Worm (Caenorhabditis elegans) whole organism, L3 larva: ENCODE data around the gene srz-72.

ENCODE experiments used
- ama-1 ChIP-seq: fragments of 150-350 bp; optimal IDR thresholded peaks from 2 replicates; lab custom pipeline; 2018
- egl-5 ChIP-seq: fragments of 150-350 bp; optimal IDR thresholded peaks from 2 replicates; lab custom pipeline; 2017; ENCODE audit warnings: missing biosample characterization, missing genetic modification reagents, missing genetic modification characterization, inconsistent platforms
- elt-1 ChIP-seq: fragments of 150-350 bp; optimal IDR thresholded peaks from 2 replicates; lab custom pipeline; 2014; ENCODE audit warnings: missing biosample characterization, missing genetic modification characterization
- elt-3 ChIP-seq, 3 experiments: fragments of 150-350 bp in 1 of 3; sonication (generic microtip) in 2 of 3; optimal IDR thresholded peaks; 2 replicates in 2 of 3; 4 replicates in 1 of 3; lab custom pipeline; 2014 to 2017; ENCODE audit warnings: missing biosample characterization in 3 of 3, missing genetic modification characterization in 3 of 3
- nhr-11 ChIP-seq: fragments of 150-350 bp; optimal IDR thresholded peaks from 2 replicates; lab custom pipeline; 2014; ENCODE audit warnings: missing biosample characterization, missing genetic modification characterization
- nhr-28 ChIP-seq: fragments of 150-350 bp; optimal IDR thresholded peaks from 2 replicates; lab custom pipeline; 2014; ENCODE audit warnings: missing biosample characterization, missing genetic modification characterization
- snpc-4 ChIP-seq: fragments of 150-350 bp; optimal IDR thresholded peaks from 2 replicates; lab custom pipeline; 2014; ENCODE audit warnings: missing biosample characterization, missing genetic modification characterization
- zag-1 ChIP-seq: fragments of 150-350 bp; optimal IDR thresholded peaks from 2 replicates; lab custom pipeline; 2014; ENCODE audit warnings: missing biosample characterization, missing genetic modification characterization

DNA sequence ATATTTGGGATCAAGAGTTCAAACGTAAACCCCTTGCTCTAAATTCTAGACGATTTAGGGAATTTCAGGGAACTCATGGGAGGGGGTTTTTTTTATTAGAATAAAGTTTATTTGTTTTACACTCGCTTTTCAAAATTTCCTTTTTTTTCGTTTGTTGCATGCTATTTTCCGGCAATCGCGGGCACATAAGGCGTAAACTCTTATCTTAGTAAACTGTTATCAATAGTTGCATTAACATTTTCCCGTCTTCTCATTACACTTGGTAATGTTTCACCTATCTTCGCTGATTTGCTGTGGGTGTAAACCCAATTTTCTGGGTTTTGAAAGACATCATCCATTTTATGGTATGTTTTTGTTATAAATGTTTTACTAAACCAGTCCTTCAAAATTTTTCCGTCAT is 5.1 kb upstream of the srz-72 start:
- TF ChIP-seq nhr-11 (tag; lab: Kevin White, UChicago) = no peak
- TF ChIP-seq zag-1 (tag; lab: Kevin White, UChicago) = no peak
- TF ChIP-seq egl-5 = no peak
- TF ChIP-seq elt-3 (tag; optimal IDR thresholded peaks at IDR 0.05; lab: Kevin White, UChicago) = no peak
- no peak for TF ChIP-seq nhr-28 (tag; lab: Kevin White, UChicago)
- TF ChIP-seq elt-1 (tag; lab: Kevin White, UChicago) = no peak
- no peak for TF ChIP-seq snpc-4 (tag; lab: Kevin White, UChicago)
- TF ChIP-seq ama-1 (lab: Kevin White, UChicago) = no peak
